Fruit fly (Drosophila melanogaster) whole organism, embryonic: Measurements from ENCODE around the gene Tengl3.

ENCODE experiments used
- CG11695 ChIP-seq: fragments of 200-800 bp; sonication (Bioruptor generic); IDR thresholded peaks from 3 replicates; pipeline ENCODE4 v1.3.6; 2022; ENCODE audit warnings: missing biosample characterization, missing genetic modification characterization
- CG1233 ChIP-seq: fragments of 200-800 bp; sonication (Bioruptor generic); optimal IDR thresholded peaks from 4 replicates; lab custom pipeline; 2018; ENCODE audit warnings: missing biosample characterization, mild to moderate bottlenecking, missing genetic modification characterization
- CG13624 ChIP-seq: fragments of 200-800 bp; sonication (Bioruptor generic); optimal IDR thresholded peaks from 2 replicates; lab custom pipeline; 2016; ENCODE audit warnings: missing biosample characterization, missing genetic modification characterization
- CG1602 ChIP-seq: fragments of 200-800 bp; sonication (Bioruptor generic); optimal IDR thresholded peaks from 3 replicates; lab custom pipeline; 2016; ENCODE audit warnings: missing biosample characterization, missing genetic modification characterization
- CG34376 ChIP-seq: fragments of 200-800 bp; sonication (Bioruptor generic); optimal IDR thresholded peaks from 2 replicates; lab custom pipeline; 2018; ENCODE audit warnings: missing biosample characterization, mild to moderate bottlenecking, missing genetic modification characterization
- CG3847 ChIP-seq: fragments of 200-800 bp; sonication (Bioruptor generic); IDR thresholded peaks from 2 replicates; pipeline ENCODE4 v1.3.6; 2022; ENCODE audit warnings: missing biosample characterization, missing genetic modification characterization
- Hsf ChIP-seq: fragments of 200-800 bp; sonication (Bioruptor generic); optimal IDR thresholded peaks from 3 replicates; lab custom pipeline; 2016; ENCODE audit warnings: missing biosample characterization, missing genetic modification characterization
- aop ChIP-seq: fragments of 200-800 bp; sonication (Bioruptor generic); IDR thresholded peaks from 2 replicates; pipeline ENCODE4 v1.3.6; 2022; ENCODE audit warnings: missing biosample characterization, missing genetic modification characterization
- az2 ChIP-seq: fragments of 200-800 bp; sonication (Bioruptor generic); optimal IDR thresholded peaks from 3 replicates; lab custom pipeline; 2016; ENCODE audit warnings: missing biosample characterization, missing genetic modification characterization
- trh ChIP-seq: fragments of 200-800 bp; sonication (Bioruptor generic); optimal IDR thresholded peaks from 2 replicates; lab custom pipeline; 2016; ENCODE audit warnings: missing biosample characterization, missing genetic modification characterization
- unpg ChIP-seq: fragments of 200-800 bp; sonication (Bioruptor generic); optimal IDR thresholded peaks from 3 replicates; lab custom pipeline; 2018; ENCODE audit warnings: missing biosample characterization, mild to moderate bottlenecking, missing genetic modification characterization, moderate library complexity

- TF ChIP-seq unpg (GFP tag; lab: Kevin White, UChicago) (no peak), CG34376 (GFP tag; lab: Kevin White, UChicago) (no peak), aop (GFP tag; lab: Robert Waterston, UW) (no peak), CG3847 (GFP tag; lab: Robert Waterston, UW) (no peak), az2 (GFP tag; lab: Kevin White, UChicago) (no peak), Hsf (no peak), CG11695 (GFP tag; lab: Robert Waterston, UW) (no peak), CG1602 (GFP tag; lab: Kevin White, UChicago) (no peak), CG13624 (GFP tag; lab: Kevin White, UChicago) (no peak), CG1233 (GFP tag; lab: Kevin White, UChicago) (no peak), trh (GFP tag; lab: Kevin White, UChicago) (no peak)
Measured at dm6 chr2L:2287807-2288206, 49.8 kb upstream of the Tengl3 start, which contains the start of gene CG42658.
